Fruit fly (Drosophila melanogaster) whole organism, embryonic: ENCODE results near the gene GluProRS.

Experiments used
- Adf1 ChIP-seq: fragments of 200-800 bp; sonication (Bioruptor generic); IDR thresholded peaks from 2 replicates; pipeline ENCODE4 v1.3.6; 2022; ENCODE audit warnings: missing biosample characterization, missing genetic modification characterization
- B-H1 ChIP-seq: fragments of 200-800 bp; sonication (Bioruptor generic); IDR thresholded peaks from 3 replicates; pipeline ENCODE4 v1.3.6; 2022; ENCODE audit warnings: missing biosample characterization, missing genetic modification characterization
- Bgb ChIP-seq: fragments of 200-800 bp; sonication (Bioruptor generic); IDR thresholded peaks from 2 replicates; pipeline ENCODE4 v1.3.6; 2022; ENCODE audit warnings: missing biosample characterization, missing genetic modification characterization; ENCODE audit not compliant: partially characterized antibody
- CG1024 ChIP-seq: fragments of 200-800 bp; sonication (Bioruptor generic); IDR thresholded peaks from 2 replicates; pipeline ENCODE4 v1.3.6; 2022; ENCODE audit warnings: missing biosample characterization, missing genetic modification characterization
- CG10543 ChIP-seq: fragments of 200-800 bp; sonication (Bioruptor generic); optimal IDR thresholded peaks from 3 replicates; lab custom pipeline; 2017; ENCODE audit warnings: missing biosample characterization, mild to moderate bottlenecking, missing genetic modification characterization, moderate library complexity
- CG10654 ChIP-seq: fragments of 200-800 bp; sonication (Bioruptor generic); optimal IDR thresholded peaks from 2 replicates; lab custom pipeline; 2016; ENCODE audit warnings: missing biosample characterization, missing genetic modification characterization
- CG10959 ChIP-seq: fragments of 200-800 bp; sonication (Bioruptor generic); IDR thresholded peaks from 2 replicates; pipeline ENCODE4 v1.3.6; 2022; ENCODE audit warnings: missing biosample characterization, missing genetic modification characterization
- CG11696 ChIP-seq: fragments of 200-800 bp; sonication (Bioruptor generic); IDR thresholded peaks from 2 replicates; pipeline ENCODE4 v1.3.6; 2022; ENCODE audit warnings: missing biosample characterization, missing genetic modification characterization
- CG14014 ChIP-seq: fragments of 200-800 bp; sonication (Bioruptor generic); IDR thresholded peaks from 2 replicates; pipeline ENCODE4 v1.3.6; 2022; ENCODE audit warnings: missing biosample characterization, missing genetic modification characterization
- CG14441 ChIP-seq: fragments of 200-800 bp; sonication (Bioruptor generic); IDR thresholded peaks from 2 replicates; pipeline ENCODE4 v1.3.6; 2022; ENCODE audit warnings: missing biosample characterization, missing genetic modification characterization
- CG15073 ChIP-seq: fragments of 200-800 bp; sonication (Bioruptor generic); optimal IDR thresholded peaks from 2 replicates; lab custom pipeline; 2016; ENCODE audit warnings: missing biosample characterization, missing genetic modification characterization
- CG16863 ChIP-seq: fragments of 200-800 bp; sonication (Bioruptor generic); optimal IDR thresholded peaks from 3 replicates; lab custom pipeline; 2016; ENCODE audit warnings: missing biosample characterization, missing genetic modification characterization
- CG17186 ChIP-seq: fragments of 200-800 bp; sonication (Bioruptor generic); optimal IDR thresholded peaks from 3 replicates; lab custom pipeline; 2017; ENCODE audit warnings: missing biosample characterization, missing genetic modification reagents, missing genetic modification characterization
- CG17359 ChIP-seq: fragments of 200-800 bp; sonication (Bioruptor generic); optimal IDR thresholded peaks from 3 replicates; lab custom pipeline; 2018; ENCODE audit warnings: missing biosample characterization, mild to moderate bottlenecking, missing genetic modification characterization, moderate library complexity
- CG17912 ChIP-seq: fragments of 200-800 bp; sonication (Bioruptor generic); optimal IDR thresholded peaks from 2 replicates; lab custom pipeline; 2018; ENCODE audit warnings: missing biosample characterization, mild to moderate bottlenecking, missing genetic modification characterization
- CG30431 ChIP-seq: fragments of 200-800 bp; sonication (Bioruptor generic); optimal IDR thresholded peaks from 2 replicates; lab custom pipeline; 2017; ENCODE audit warnings: missing biosample characterization, missing genetic modification characterization
- CG5180 ChIP-seq: fragments of 200-800 bp; sonication (Bioruptor generic); optimal IDR thresholded peaks from 3 replicates; lab custom pipeline; 2017; ENCODE audit warnings: missing biosample characterization, missing genetic modification characterization, mild to moderate bottlenecking, moderate library complexity, missing genetic modification reagents
- CG6683 ChIP-seq: fragments of 200-800 bp; sonication (Bioruptor generic); optimal IDR thresholded peaks from 2 replicates; lab custom pipeline; 2017; ENCODE audit warnings: missing biosample characterization, mild to moderate bottlenecking, missing genetic modification characterization, missing genetic modification reagents
- CG6854 ChIP-seq: fragments of 200-800 bp; sonication (Bioruptor generic); optimal IDR thresholded peaks from 3 replicates; lab custom pipeline; 2017; ENCODE audit warnings: missing biosample characterization, mild to moderate bottlenecking, missing genetic modification characterization
- CG7745 ChIP-seq: fragments of 200-800 bp; sonication (Bioruptor generic); optimal IDR thresholded peaks from 2 replicates; lab custom pipeline; 2018; ENCODE audit warnings: missing biosample characterization, mild to moderate bottlenecking, missing genetic modification characterization, moderate library complexity
- CG8359 ChIP-seq: fragments of 200-800 bp; sonication (Bioruptor generic); optimal IDR thresholded peaks from 2 replicates; lab custom pipeline; 2017; ENCODE audit warnings: missing biosample characterization, mild to moderate bottlenecking, missing genetic modification characterization, borderline replicate concordance
- CHES-1-like ChIP-seq: fragments of 200-800 bp; sonication (Bioruptor generic); optimal IDR thresholded peaks from 2 replicates; lab custom pipeline; 2016; ENCODE audit warnings: missing biosample characterization, missing genetic modification characterization
- D19A ChIP-seq: fragments of 200-800 bp; optimal IDR thresholded peaks from 3 replicates; lab custom pipeline; 2019; ENCODE audit warnings: missing biosample characterization, mild to moderate bottlenecking, missing genetic modification characterization, moderate library complexity
- D19B ChIP-seq: fragments of 200-800 bp; sonication (Bioruptor generic); optimal IDR thresholded peaks from 2 replicates; lab custom pipeline; 2017; ENCODE audit warnings: missing biosample characterization, mild to moderate bottlenecking, missing genetic modification characterization
- Dbx ChIP-seq: fragments of 200-800 bp; sonication (Bioruptor generic); IDR thresholded peaks from 3 replicates; pipeline ENCODE4 v1.3.6; 2022; ENCODE audit warnings: missing biosample characterization, missing genetic modification characterization
- Dp ChIP-seq: fragments of 200-800 bp; sonication (Bioruptor generic); optimal IDR thresholded peaks from 2 replicates; lab custom pipeline; 2018; ENCODE audit warnings: missing biosample characterization, mild to moderate bottlenecking, missing genetic modification characterization, moderate library complexity
- Hey ChIP-seq: fragments of 200-800 bp; sonication (Bioruptor generic); optimal IDR thresholded peaks from 3 replicates; lab custom pipeline; 2018; ENCODE audit warnings: missing biosample characterization, mild to moderate bottlenecking, missing genetic modification characterization
- Meics ChIP-seq: fragments of 200-800 bp; sonication (Bioruptor generic); optimal IDR thresholded peaks from 2 replicates; lab custom pipeline; 2017; ENCODE audit warnings: missing biosample characterization, mild to moderate bottlenecking, missing genetic modification characterization
- Nf-YC ChIP-seq: fragments of 200-800 bp; optimal IDR thresholded peaks from 3 replicates; lab custom pipeline; 2019; ENCODE audit warnings: missing biosample characterization, mild to moderate bottlenecking, missing genetic modification characterization, moderate library complexity
- Ptx1 ChIP-seq: fragments of 200-800 bp; sonication (Bioruptor generic); IDR thresholded peaks from 2 replicates; pipeline ENCODE4 v1.3.6; 2022; ENCODE audit warnings: missing biosample characterization, missing genetic modification characterization
- Ravus ChIP-seq: fragments of 200-800 bp; sonication (Bioruptor generic); IDR thresholded peaks from 2 replicates; pipeline ENCODE4 v1.3.6; 2022; ENCODE audit warnings: missing biosample characterization, missing genetic modification characterization
- Spps ChIP-seq: fragments of 200-800 bp; sonication (Bioruptor generic); optimal IDR thresholded peaks from 2 replicates; lab custom pipeline; 2018; ENCODE audit warnings: missing biosample characterization, mild to moderate bottlenecking, missing genetic modification characterization
- Vsx1 ChIP-seq: fragments of 200-800 bp; sonication (Bioruptor generic); optimal IDR thresholded peaks from 2 replicates; lab custom pipeline; 2017; ENCODE audit warnings: missing biosample characterization, mild to moderate bottlenecking, missing genetic modification characterization, missing genetic modification reagents
- YL-1 ChIP-seq: fragments of 200-800 bp; sonication (Bioruptor generic); optimal IDR thresholded peaks from 3 replicates; lab custom pipeline; 2017; ENCODE audit warnings: missing biosample characterization, mild to moderate bottlenecking, missing genetic modification characterization
- bbx ChIP-seq: fragments of 200-800 bp; sonication (Bioruptor generic); IDR thresholded peaks from 2 replicates; pipeline ENCODE4 v1.3.6; 2022; ENCODE audit warnings: missing biosample characterization, missing genetic modification characterization; ENCODE audit not compliant: partially characterized antibody
- bcd ChIP-seq: fragments of 200-800 bp; sonication (Bioruptor generic); optimal IDR thresholded peaks from 2 replicates; lab custom pipeline; 2017; ENCODE audit warnings: missing biosample characterization, mild to moderate bottlenecking, missing genetic modification characterization
- bsh ChIP-seq, 2 experiments: fragments of 200-800 bp; sonication (Bioruptor generic); optimal IDR thresholded peaks; 2 replicates each; lab custom pipeline; 2017 to 2018; ENCODE audit warnings: mild to moderate bottlenecking in 2 of 2, missing biosample characterization in 2 of 2, missing genetic modification characterization in 2 of 2, moderate library complexity in 1 of 2
- chif ChIP-seq, 2 experiments: fragments of 200-800 bp; sonication (Bioruptor generic); optimal IDR thresholded peaks; 3 replicates each; lab custom pipeline; 2016; ENCODE audit warnings: missing biosample characterization in 2 of 2, missing genetic modification characterization in 2 of 2
- exex ChIP-seq: fragments of 200-800 bp; sonication (Bioruptor generic); optimal IDR thresholded peaks from 4 replicates; lab custom pipeline; 2018; ENCODE audit warnings: missing biosample characterization, mild to moderate bottlenecking, missing genetic modification characterization, moderate library complexity
- fd64A ChIP-seq: fragments of 200-800 bp; sonication (Bioruptor generic); optimal IDR thresholded peaks from 3 replicates; lab custom pipeline; 2018; ENCODE audit warnings: missing biosample characterization, mild to moderate bottlenecking, missing genetic modification characterization
- fd96Cb ChIP-seq: fragments of 200-800 bp; sonication (Bioruptor generic); optimal IDR thresholded peaks from 2 replicates; lab custom pipeline; 2018; ENCODE audit warnings: missing biosample characterization, mild to moderate bottlenecking, missing genetic modification characterization, moderate library complexity
- her ChIP-seq: fragments of 200-800 bp; sonication (Bioruptor generic); optimal IDR thresholded peaks from 2 replicates; lab custom pipeline; 2016; ENCODE audit warnings: missing biosample characterization, missing genetic modification characterization
- hkb ChIP-seq, 2 experiments: fragments of 200-800 bp in 1 of 2; fragments of >200 bp in 1 of 2; sonication (Bioruptor generic) in 1 of 2; IDR thresholded peaks in 1 of 2; optimal IDR thresholded peaks in 1 of 2; 2 replicates each; pipeline versions ENCODE4 v1.3.6 to Lab custom; 2017 to 2022; ENCODE audit warnings: missing biosample characterization in 1 of 2, missing genetic modification characterization in 1 of 2
- lov ChIP-seq, 2 experiments: fragments of 200-800 bp in 1 of 2; fragments of >200 bp in 1 of 2; sonication (Bioruptor generic) in 1 of 2; IDR thresholded peaks in 1 of 2; optimal IDR thresholded peaks in 1 of 2; 2 replicates in 1 of 2; 3 replicates in 1 of 2; pipeline versions ENCODE4 v1.3.6 to Lab custom; 2017 to 2022; ENCODE audit warnings: missing biosample characterization in 1 of 2, missing genetic modification characterization in 1 of 2
- onecut ChIP-seq: fragments of 200-800 bp; sonication (Bioruptor generic); IDR thresholded peaks from 2 replicates; pipeline ENCODE4 v1.3.6; 2022; ENCODE audit warnings: missing biosample characterization, missing genetic modification characterization
- pb ChIP-seq: fragments of 200-800 bp; sonication (Bioruptor generic); optimal IDR thresholded peaks from 3 replicates; lab custom pipeline; 2016; ENCODE audit warnings: missing biosample characterization, missing genetic modification characterization
- repo ChIP-seq: fragments of 200-800 bp; sonication (Bioruptor generic); optimal IDR thresholded peaks from 2 replicates; lab custom pipeline; 2016; ENCODE audit warnings: missing biosample characterization, missing genetic modification characterization
- sim ChIP-seq: fragments of 200-800 bp; sonication (Bioruptor generic); IDR thresholded peaks from 2 replicates; pipeline ENCODE4 v1.3.6; 2022; ENCODE audit warnings: missing biosample characterization, missing genetic modification characterization
- tgo ChIP-seq: fragments of 200-800 bp; sonication (Bioruptor generic); IDR thresholded peaks from 3 replicates; pipeline ENCODE4 v1.3.6; 2022; ENCODE audit warnings: missing biosample characterization, missing genetic modification characterization
- z ChIP-seq: fragments of 200-800 bp; sonication (Bioruptor generic); IDR thresholded peaks from 3 replicates; pipeline ENCODE4 v1.3.6; 2022; ENCODE audit warnings: missing biosample characterization, missing genetic modification characterization

GluProRS gene

DNA sequence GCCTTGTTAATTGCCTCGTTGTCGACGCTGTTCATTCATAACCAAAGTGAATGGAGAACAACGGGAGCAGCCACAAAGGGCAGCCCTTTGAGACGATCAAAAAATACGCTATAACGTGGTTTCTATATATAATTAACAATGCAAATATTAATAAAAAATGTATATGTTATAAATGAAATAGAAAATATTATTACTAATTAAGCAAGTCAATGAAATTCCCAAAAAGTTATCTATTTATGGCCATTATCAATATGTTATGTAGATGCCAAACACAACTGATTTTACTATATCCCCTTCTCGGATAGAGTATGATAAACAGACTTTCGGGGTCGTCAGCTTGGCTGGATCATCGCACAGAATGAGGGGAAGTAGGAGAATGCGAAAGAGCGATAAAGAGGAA lies 11.3 kb upstream of the GluProRS start (continued):
- peak; percentile 30; the same call in 1 of the 2 replicates for TF ChIP-seq CG14014 (GFP tag; lab: Robert Waterston, UW)
- no peak for TF ChIP-seq Spps (tag; lab: Kevin White, UChicago)
- TF ChIP-seq Ptx1 (GFP tag; lab: Robert Waterston, UW): peak; percentile 79
- TF ChIP-seq chif (GFP tag; optimal IDR thresholded peaks at IDR 0.05; lab: Kevin White, UChicago): no peak
- TF ChIP-seq CG17912 (GFP tag; lab: Kevin White, UChicago): no peak
- peak; percentile 33 for TF ChIP-seq fd96Cb (tag; lab: Kevin White, UChicago)
- TF ChIP-seq CG30431 (GFP tag; lab: Kevin White, UChicago): no peak
- no peak for TF ChIP-seq Dp
- peak; percentile 35; the same call in 2 of the 3 replicates for TF ChIP-seq Dbx
- peak; percentile 68 for TF ChIP-seq CG17359 (tag; lab: Kevin White, UChicago)
- peak; percentile 72 for TF ChIP-seq CG14441 (GFP tag; lab: Robert Waterston, UW)
- TF ChIP-seq Bgb (GFP tag; lab: Robert Waterston, UW): no peak
- peak; percentile 79 for TF ChIP-seq CG10543
- no peak for TF ChIP-seq YL-1 (GFP tag; lab: Kevin White, UChicago)
- TF ChIP-seq Adf1: no peak
- TF ChIP-seq CG8359 (GFP tag; lab: Kevin White, UChicago): no peak
- peak in 1 of 2 experiments; percentile 53 for TF ChIP-seq bsh (GFP tag; optimal IDR thresholded peaks at IDR 0.05; lab: Kevin White, UChicago)
- peak; percentile 41 for TF ChIP-seq Meics (GFP tag; lab: Kevin White, UChicago)
- TF ChIP-seq CG17186 (GFP tag; lab: Kevin White, UChicago): no peak
- no peak for TF ChIP-seq Ravus (GFP tag; lab: Robert Waterston, UW)
- no peak for TF ChIP-seq CG16863 (GFP tag; lab: Kevin White, UChicago)
- no peak for TF ChIP-seq Hey (tag; lab: Kevin White, UChicago)
- no peak for TF ChIP-seq CG11696 (GFP tag; lab: Robert Waterston, UW)
- peak; percentile 33; the same call in 2 of the 3 replicates for TF ChIP-seq B-H1 (GFP tag; lab: Robert Waterston, UW)
- no peak for TF ChIP-seq sim (GFP tag; lab: Robert Waterston, UW)
- TF ChIP-seq CG10654 (GFP tag; lab: Kevin White, UChicago): no peak
- TF ChIP-seq bbx (GFP tag; lab: Robert Waterston, UW): no peak
- TF ChIP-seq CG6683 (GFP tag; lab: Kevin White, UChicago): no peak
- peak; percentile 29 for TF ChIP-seq Vsx1 (GFP tag; lab: Kevin White, UChicago)
- no peak for TF ChIP-seq CG15073 (GFP tag; lab: Kevin White, UChicago)
- TF ChIP-seq CG1024 (GFP tag; lab: Robert Waterston, UW): 0 out of 2 replicates have a peak, but pooled peaks have one; percentile 27
- peak; percentile 95 for TF ChIP-seq D19A (tag; lab: Kevin White, UChicago)
- no peak for TF ChIP-seq onecut
- no peak for TF ChIP-seq CG6854 (GFP tag; lab: Kevin White, UChicago)
- TF ChIP-seq pb (GFP tag; lab: Kevin White, UChicago): no peak
- TF ChIP-seq z (GFP tag; lab: Robert Waterston, UW): no peak
- no peak for TF ChIP-seq hkb (optimal IDR thresholded peaks at IDR 0.05; lab: Kevin White, UChicago)
- peak; percentile 64; the same call in 1 of the 2 replicates for TF ChIP-seq hkb (GFP tag; IDR thresholded peaks at IDR 0.05; lab: Robert Waterston, UW)
- peak; percentile 19 for TF ChIP-seq CG5180 (GFP tag; lab: Kevin White, UChicago)
- TF ChIP-seq bcd (GFP tag; lab: Kevin White, UChicago): no peak
- TF ChIP-seq CHES-1-like (GFP tag; lab: Kevin White, UChicago): no peak
- TF ChIP-seq exex (tag; lab: Kevin White, UChicago): no peak
- TF ChIP-seq her (GFP tag; lab: Kevin White, UChicago): no peak
- TF ChIP-seq repo (GFP tag; lab: Kevin White, UChicago): no peak
- no peak for TF ChIP-seq CG10959
- TF ChIP-seq tgo: peak; percentile 76
- TF ChIP-seq fd64A (GFP tag; lab: Kevin White, UChicago): no peak
- TF ChIP-seq CG7745 (tag; lab: Kevin White, UChicago): no peak
- no peak for TF ChIP-seq D19B (GFP tag; lab: Kevin White, UChicago)
- peak; percentile 62 for TF ChIP-seq Nf-YC (tag; lab: Kevin White, UChicago)
- TF ChIP-seq lov (optimal IDR thresholded peaks at IDR 0.05; lab: Kevin White, UChicago): no peak
- no peak for TF ChIP-seq lov (GFP tag; IDR thresholded peaks at IDR 0.05; lab: Robert Waterston, UW)
